Fruit fly (Drosophila melanogaster) whole organism, embryonic: ENCODE measurements around the gene Klp61F.
A peak's percentile ranks its signal among the peaks of the same experiment; 100 is the strongest.

Experiments
- Aef1 ChIP-seq: fragments of 200-800 bp; sonication (Bioruptor generic); IDR thresholded peaks from 3 replicates; pipeline ENCODE4 v1.3.6; 2022; ENCODE audit warnings: missing biosample characterization, missing genetic modification characterization
- Bgb ChIP-seq: fragments of 200-800 bp; sonication (Bioruptor generic); IDR thresholded peaks from 2 replicates; pipeline ENCODE4 v1.3.6; 2022; ENCODE audit warnings: missing biosample characterization, missing genetic modification characterization; ENCODE audit not compliant: partially characterized antibody
- CG10147 ChIP-seq: fragments of 200-800 bp; sonication (Bioruptor generic); optimal IDR thresholded peaks from 2 replicates; lab custom pipeline; 2019; ENCODE audit warnings: missing biosample characterization, mild to moderate bottlenecking, missing genetic modification characterization, moderate library complexity
- CG10321 ChIP-seq: fragments of 200-800 bp; sonication (Bioruptor generic); IDR thresholded peaks from 2 replicates; pipeline ENCODE4 v1.3.6; 2022; ENCODE audit warnings: missing biosample characterization, missing genetic modification characterization
- CG11695 ChIP-seq: fragments of 200-800 bp; sonication (Bioruptor generic); IDR thresholded peaks from 3 replicates; pipeline ENCODE4 v1.3.6; 2022; ENCODE audit warnings: missing biosample characterization, missing genetic modification characterization
- CG12744 ChIP-seq: fragments of 200-800 bp; sonication (Bioruptor generic); optimal IDR thresholded peaks from 2 replicates; lab custom pipeline; 2016; ENCODE audit warnings: missing biosample characterization, missing genetic modification characterization
- CG13296 ChIP-seq: fragments of 200-800 bp; sonication (Bioruptor generic); optimal IDR thresholded peaks from 3 replicates; lab custom pipeline; 2018; ENCODE audit warnings: missing biosample characterization, mild to moderate bottlenecking, missing genetic modification characterization
- CG15073 ChIP-seq: fragments of 200-800 bp; sonication (Bioruptor generic); optimal IDR thresholded peaks from 2 replicates; lab custom pipeline; 2016; ENCODE audit warnings: missing biosample characterization, missing genetic modification characterization
- CG15514 ChIP-seq: fragments of 200-800 bp; sonication (Bioruptor generic); optimal IDR thresholded peaks from 3 replicates; lab custom pipeline; 2017; ENCODE audit warnings: missing biosample characterization, missing genetic modification characterization, mild to moderate bottlenecking, moderate library complexity, missing genetic modification reagents
- CG1792 ChIP-seq: fragments of 200-800 bp; sonication (Bioruptor generic); optimal IDR thresholded peaks from 2 replicates; lab custom pipeline; 2016; ENCODE audit warnings: missing biosample characterization, missing genetic modification characterization
- CG18599 ChIP-seq: fragments of 200-800 bp; sonication (Bioruptor generic); optimal IDR thresholded peaks from 3 replicates; lab custom pipeline; 2017; ENCODE audit warnings: missing biosample characterization, missing genetic modification characterization, mild to moderate bottlenecking, moderate library complexity, missing genetic modification reagents
- CG18764 ChIP-seq: fragments of 200-800 bp; sonication (Bioruptor generic); optimal IDR thresholded peaks from 3 replicates; lab custom pipeline; 2016; ENCODE audit warnings: missing biosample characterization, missing genetic modification characterization
- CG2199 ChIP-seq: fragments of 200-800 bp; sonication (Bioruptor generic); IDR thresholded peaks from 3 replicates; pipeline ENCODE4 v1.3.6; 2022; ENCODE audit warnings: missing biosample characterization, missing genetic modification characterization
- CG2875 ChIP-seq: fragments of 200-800 bp; sonication (Bioruptor generic); optimal IDR thresholded peaks from 2 replicates; lab custom pipeline; 2017; ENCODE audit warnings: missing biosample characterization, mild to moderate bottlenecking, missing genetic modification characterization, missing genetic modification reagents
- CG30020 ChIP-seq: fragments of 200-800 bp; optimal IDR thresholded peaks from 2 replicates; lab custom pipeline; 2019; ENCODE audit warnings: missing biosample characterization, mild to moderate bottlenecking, missing genetic modification characterization, moderate library complexity
- CG31365 ChIP-seq: fragments of 200-800 bp; sonication (Bioruptor generic); optimal IDR thresholded peaks from 2 replicates; lab custom pipeline; 2018; ENCODE audit warnings: missing biosample characterization, mild to moderate bottlenecking, missing genetic modification characterization
- CG33557 ChIP-seq: fragments of 200-800 bp; sonication (Bioruptor generic); optimal IDR thresholded peaks from 2 replicates; lab custom pipeline; 2019; ENCODE audit warnings: missing biosample characterization, mild to moderate bottlenecking, missing genetic modification characterization, moderate library complexity
- CG34376 ChIP-seq: fragments of 200-800 bp; sonication (Bioruptor generic); optimal IDR thresholded peaks from 2 replicates; lab custom pipeline; 2018; ENCODE audit warnings: missing biosample characterization, mild to moderate bottlenecking, missing genetic modification characterization
- CG5180 ChIP-seq: fragments of 200-800 bp; sonication (Bioruptor generic); optimal IDR thresholded peaks from 3 replicates; lab custom pipeline; 2017; ENCODE audit warnings: missing biosample characterization, missing genetic modification characterization, mild to moderate bottlenecking, moderate library complexity, missing genetic modification reagents
- CG8478 ChIP-seq: fragments of >200 bp; optimal IDR thresholded peaks from 2 replicates; lab custom pipeline; 2018
- CG8924 ChIP-seq: fragments of 200-800 bp; optimal IDR thresholded peaks from 3 replicates; lab custom pipeline; 2019; ENCODE audit warnings: missing biosample characterization, mild to moderate bottlenecking, missing genetic modification characterization, moderate library complexity
- CG9609 ChIP-seq: fragments of 200-800 bp; sonication (Bioruptor generic); optimal IDR thresholded peaks from 3 replicates; lab custom pipeline; 2016; ENCODE audit warnings: missing biosample characterization, missing genetic modification characterization
- Chrac-16 ChIP-seq: fragments of 200-800 bp; sonication (Bioruptor generic); optimal IDR thresholded peaks from 3 replicates; lab custom pipeline; 2016; ENCODE audit warnings: missing biosample characterization, missing genetic modification characterization
- Eip74EF ChIP-seq, 2 experiments: fragments of 200-800 bp in 1 of 2; fragments of >200 bp in 1 of 2; sonication (Bioruptor generic) in 1 of 2; optimal IDR thresholded peaks; 2 replicates each; lab custom pipeline; 2017 to 2019; ENCODE audit warnings: missing biosample characterization in 2 of 2, missing genetic modification characterization in 2 of 2, mild to moderate bottlenecking in 1 of 2, moderate library complexity in 1 of 2
- Fer3 ChIP-seq: fragments of 200-800 bp; sonication (Bioruptor generic); optimal IDR thresholded peaks from 2 replicates; lab custom pipeline; 2018; ENCODE audit warnings: missing biosample characterization, mild to moderate bottlenecking, missing genetic modification characterization, moderate library complexity
- Gug ChIP-seq: fragments of 200-800 bp; sonication (Bioruptor generic); IDR thresholded peaks from 4 replicates; pipeline ENCODE4 v1.3.6; 2022; ENCODE audit warnings: missing biosample characterization, missing genetic modification characterization
- Lpt ChIP-seq: fragments of >200 bp; optimal IDR thresholded peaks from 2 replicates; lab custom pipeline; 2018; ENCODE audit warnings: missing biosample characterization, missing genetic modification characterization
- Meics ChIP-seq: fragments of 200-800 bp; sonication (Bioruptor generic); optimal IDR thresholded peaks from 2 replicates; lab custom pipeline; 2017; ENCODE audit warnings: missing biosample characterization, mild to moderate bottlenecking, missing genetic modification characterization
- Sox102F ChIP-seq: fragments of 200-800 bp; sonication (Bioruptor generic); optimal IDR thresholded peaks from 2 replicates; lab custom pipeline; 2018; ENCODE audit warnings: missing biosample characterization, mild to moderate bottlenecking, missing genetic modification characterization, moderate library complexity
- Ssrp ChIP-seq: fragments of 200-800 bp; sonication (Bioruptor generic); optimal IDR thresholded peaks from 2 replicates; lab custom pipeline; 2018; ENCODE audit warnings: missing biosample characterization, mild to moderate bottlenecking, missing genetic modification characterization, moderate library complexity
- Usf ChIP-seq: fragments of 200-800 bp; sonication (Bioruptor generic); optimal IDR thresholded peaks from 2 replicates; lab custom pipeline; 2017; ENCODE audit warnings: missing genotype, missing biosample characterization, missing genetic modification characterization
- bab2 ChIP-seq: fragments of 200-800 bp; sonication (Bioruptor generic); optimal IDR thresholded peaks from 2 replicates; lab custom pipeline; 2016; ENCODE audit warnings: missing biosample characterization, missing genetic modification characterization
- bbx ChIP-seq: fragments of 200-800 bp; sonication (Bioruptor generic); IDR thresholded peaks from 2 replicates; pipeline ENCODE4 v1.3.6; 2022; ENCODE audit warnings: missing biosample characterization, missing genetic modification characterization; ENCODE audit not compliant: partially characterized antibody
- br ChIP-seq: fragments of >200 bp; optimal IDR thresholded peaks from 2 replicates; lab custom pipeline; 2017
- dysf ChIP-seq: fragments of 200-800 bp; sonication (Bioruptor generic); IDR thresholded peaks from 3 replicates; pipeline ENCODE4 v1.3.6; 2022; ENCODE audit warnings: missing biosample characterization, missing genetic modification characterization
- grau ChIP-seq: fragments of 200-800 bp; optimal IDR thresholded peaks from 3 replicates; lab custom pipeline; 2019; ENCODE audit warnings: missing biosample characterization, mild to moderate bottlenecking, missing genetic modification characterization, moderate library complexity
- lbe ChIP-seq: fragments of 200-800 bp; sonication (Bioruptor generic); optimal IDR thresholded peaks from 2 replicates; lab custom pipeline; 2016; ENCODE audit warnings: missing biosample characterization, mild to moderate bottlenecking, missing genetic modification characterization
- lmd ChIP-seq: fragments of 200-800 bp; sonication (Bioruptor generic); IDR thresholded peaks from 2 replicates; pipeline ENCODE4 v1.3.6; 2022; ENCODE audit warnings: missing biosample characterization, missing genetic modification characterization
- luna ChIP-seq: fragments of 200-800 bp; sonication (Bioruptor generic); optimal IDR thresholded peaks from 2 replicates; lab custom pipeline; 2016; ENCODE audit warnings: missing biosample characterization, missing genetic modification characterization
- mld ChIP-seq: fragments of 200-800 bp; sonication (Bioruptor generic); IDR thresholded peaks from 3 replicates; pipeline ENCODE4 v1.3.6; 2022; ENCODE audit warnings: missing biosample characterization, missing genetic modification characterization; ENCODE audit not compliant: partially characterized antibody
- nerfin-2 ChIP-seq: fragments of 200-800 bp; sonication (Bioruptor generic); IDR thresholded peaks from 2 replicates; pipeline ENCODE4 v1.3.6; 2022; ENCODE audit warnings: missing biosample characterization, missing genetic modification characterization; ENCODE audit not compliant: partially characterized antibody
- nmo ChIP-seq: fragments of 200-800 bp; sonication (Bioruptor generic); optimal IDR thresholded peaks from 2 replicates; lab custom pipeline; 2018; ENCODE audit warnings: missing biosample characterization, mild to moderate bottlenecking, missing genetic modification characterization, moderate library complexity
- oc ChIP-seq: fragments of 200-800 bp; sonication (Bioruptor generic); optimal IDR thresholded peaks from 2 replicates; lab custom pipeline; 2018; ENCODE audit warnings: missing biosample characterization, mild to moderate bottlenecking, missing genetic modification characterization, moderate library complexity
- pan ChIP-seq, 4 experiments: fragments of >200 bp in 3 of 4; fragments of 200-800 bp in 1 of 4; sonication (Bioruptor generic) in 1 of 4; optimal IDR thresholded peaks in 3 of 4; IDR thresholded peaks in 1 of 4; 2 replicates each; pipeline versions ENCODE4 v1.3.6 to Lab custom; 2017 to 2022; ENCODE audit warnings: missing biosample characterization in 2 of 4, missing genetic modification characterization in 2 of 4, mixed read lengths in 1 of 4
- pita ChIP-seq: fragments of 200-800 bp; sonication (Bioruptor generic); optimal IDR thresholded peaks from 2 replicates; lab custom pipeline; 2017; ENCODE audit warnings: missing biosample characterization, mild to moderate bottlenecking, missing genetic modification characterization
- repo ChIP-seq: fragments of 200-800 bp; sonication (Bioruptor generic); optimal IDR thresholded peaks from 2 replicates; lab custom pipeline; 2016; ENCODE audit warnings: missing biosample characterization, missing genetic modification characterization
- row ChIP-seq: fragments of 200-800 bp; sonication (Bioruptor generic); IDR thresholded peaks from 3 replicates; pipeline ENCODE4 v1.3.6; 2022; ENCODE audit warnings: missing biosample characterization, missing genetic modification characterization
- slbo ChIP-seq: fragments of 200-800 bp; sonication (Bioruptor generic); IDR thresholded peaks from 2 replicates; pipeline ENCODE4 v1.3.6; 2022; ENCODE audit warnings: missing biosample characterization, missing genetic modification characterization
- trh ChIP-seq: fragments of 200-800 bp; sonication (Bioruptor generic); optimal IDR thresholded peaks from 2 replicates; lab custom pipeline; 2016; ENCODE audit warnings: missing biosample characterization, missing genetic modification characterization

The Klp61F gene

dm6 chr3L:1193123-1193844 lies 52.4 kb downstream of the Klp61F start, which contains the start of gene Trhn (continued):
- TF ChIP-seq br (no peak), CG34376 (no peak), nerfin-2 (GFP tag; lab: Robert Waterston, UW) (no peak), trh (GFP tag; lab: Kevin White, UChicago) (no peak), CG18599 (GFP tag; lab: Kevin White, UChicago) (peak; percentile 62), nmo (no peak), CG8924 (tag; lab: Kevin White, UChicago) (no peak), lbe (GFP tag; lab: Kevin White, UChicago) (no peak), mld (no peak), Sox102F (GFP tag; lab: Kevin White, UChicago) (peak; percentile 20), Gug (GFP tag; lab: Robert Waterston, UW) (no peak), pita (GFP tag; lab: Kevin White, UChicago) (no peak), grau (peak; percentile 25), CG18764 (GFP tag; lab: Kevin White, UChicago) (no peak), pan (optimal IDR thresholded peaks at IDR 0.05; lab: Kevin White, UChicago) (no peak), pan (GFP tag; optimal IDR thresholded peaks at IDR 0.05 in 1 of 2, IDR thresholded peaks at IDR 0.05 in 1 of 2) (peak in 1 of 2 experiments; percentile 15), Bgb (no peak), CG11695 (GFP tag; lab: Robert Waterston, UW) (no peak), CG13296 (peak; percentile 26), bbx (GFP tag; lab: Robert Waterston, UW) (no peak), row (peak; percentile 50; the same call in 2 of the 3 replicates), CG15073 (GFP tag; lab: Kevin White, UChicago) (no peak), Lpt (no peak), CG31365 (no peak), CG12744 (GFP tag; lab: Kevin White, UChicago) (no peak), luna (GFP tag; lab: Kevin White, UChicago) (no peak), repo (GFP tag; lab: Kevin White, UChicago) (no peak), CG5180 (GFP tag; lab: Kevin White, UChicago) (no peak), Aef1 (GFP tag; lab: Robert Waterston, UW) (no peak), CG33557 (GFP tag; lab: Kevin White, UChicago) (no peak), Usf (GFP tag; lab: Kevin White, UChicago) (no peak), lmd (no peak; the same call in 1 of the 2 replicates), CG10147 (GFP tag; lab: Kevin White, UChicago) (peak; percentile 8), Eip74EF (GFP tag; optimal IDR thresholded peaks at IDR 0.05; lab: Kevin White, UChicago) (no peak), dysf (GFP tag; lab: Robert Waterston, UW) (peak; percentile 11; the same call in 1 of the 3 replicates), Ssrp (tag; lab: Kevin White, UChicago) (no peak), Fer3 (tag; lab: Kevin White, UChicago) (peak; percentile 21), bab2 (GFP tag; lab: Kevin White, UChicago) (no peak), CG8478 (lab: Kevin White, UChicago) (no peak), CG10321 (no peak), CG2875 (GFP tag; lab: Kevin White, UChicago) (no peak), CG9609 (GFP tag; lab: Kevin White, UChicago) (no peak), Meics (GFP tag; lab: Kevin White, UChicago) (peak; percentile 31), slbo (GFP tag; lab: Robert Waterston, UW) (no peak), Chrac-16 (no peak), CG1792 (GFP tag; lab: Kevin White, UChicago) (no peak), CG2199 (GFP tag; lab: Robert Waterston, UW) (no peak), oc (tag; lab: Kevin White, UChicago) (no peak), CG30020 (tag; lab: Kevin White, UChicago) (no peak), CG15514 (GFP tag; lab: Kevin White, UChicago) (no peak)
